Fruit fly (Drosophila melanogaster) whole organism, embryonic: ENCODE measurements around the gene mRpL51.

Experiments used
- ATbp ChIP-seq: fragments of 200-800 bp; sonication (Bioruptor generic); optimal IDR thresholded peaks from 2 replicates; lab custom pipeline; 2017; ENCODE audit warnings: missing biosample characterization, mild to moderate bottlenecking, missing genetic modification characterization, missing genetic modification reagents
- Antp ChIP-seq: fragments of 200-800 bp; sonication (Bioruptor generic); optimal IDR thresholded peaks from 3 replicates; lab custom pipeline; 2016; ENCODE audit warnings: missing biosample characterization, missing genetic modification characterization
- Blimp-1 ChIP-seq: fragments of 200-800 bp; sonication (Bioruptor generic); optimal IDR thresholded peaks from 3 replicates; lab custom pipeline; 2018; ENCODE audit warnings: missing biosample characterization, missing genetic modification characterization, mild to moderate bottlenecking, moderate library complexity, missing genetic modification reagents
- CG10267 ChIP-seq: fragments of 200-800 bp; sonication (Bioruptor generic); optimal IDR thresholded peaks from 2 replicates; lab custom pipeline; 2018; ENCODE audit warnings: missing biosample characterization, mild to moderate bottlenecking, missing genetic modification characterization, moderate library complexity
- CG10959 ChIP-seq: fragments of 200-800 bp; sonication (Bioruptor generic); IDR thresholded peaks from 2 replicates; pipeline ENCODE4 v1.3.6; 2022; ENCODE audit warnings: missing biosample characterization, missing genetic modification characterization
- CG10979 ChIP-seq: fragments of 200-800 bp; sonication (Bioruptor generic); optimal IDR thresholded peaks from 2 replicates; lab custom pipeline; 2018; ENCODE audit warnings: missing biosample characterization, mild to moderate bottlenecking, missing genetic modification characterization, moderate library complexity
- CG11723 ChIP-seq: fragments of 200-800 bp; sonication (Bioruptor generic); optimal IDR thresholded peaks from 2 replicates; lab custom pipeline; 2017; ENCODE audit warnings: missing biosample characterization, mild to moderate bottlenecking, missing genetic modification characterization
- CG12236 ChIP-seq: fragments of 200-800 bp; sonication (Bioruptor generic); optimal IDR thresholded peaks from 2 replicates; lab custom pipeline; 2016; ENCODE audit warnings: missing biosample characterization, missing genetic modification characterization
- CG14667 ChIP-seq: fragments of 200-800 bp; sonication (Bioruptor generic); IDR thresholded peaks from 2 replicates; pipeline ENCODE4 v1.3.6; 2022; ENCODE audit warnings: missing biosample characterization, missing genetic modification characterization
- CG14860 ChIP-seq: fragments of 200-800 bp; sonication (Bioruptor generic); IDR thresholded peaks from 3 replicates; pipeline ENCODE4 v1.3.6; 2022; ENCODE audit warnings: missing biosample characterization, missing genetic modification characterization; ENCODE audit not compliant: partially characterized antibody
- CG15696 ChIP-seq: fragments of 200-800 bp; sonication (Bioruptor generic); optimal IDR thresholded peaks from 2 replicates; lab custom pipeline; 2019; ENCODE audit warnings: missing biosample characterization, mild to moderate bottlenecking, missing genetic modification characterization, moderate library complexity
- CG16779 ChIP-seq: fragments of 200-800 bp; sonication (Bioruptor generic); IDR thresholded peaks from 2 replicates; pipeline ENCODE4 v1.3.6; 2022; ENCODE audit warnings: missing biosample characterization, missing genetic modification characterization
- CG17328 ChIP-seq: fragments of 200-800 bp; sonication (Bioruptor generic); IDR thresholded peaks from 2 replicates; pipeline ENCODE4 v1.3.6; 2022; ENCODE audit warnings: missing biosample characterization, missing genetic modification characterization
- CG17802 ChIP-seq: fragments of 200-800 bp; sonication (Bioruptor generic); optimal IDR thresholded peaks from 2 replicates; lab custom pipeline; 2018; ENCODE audit warnings: missing biosample characterization, mild to moderate bottlenecking, missing genetic modification characterization, moderate library complexity
- CG18011 ChIP-seq: fragments of 200-800 bp; sonication (Bioruptor generic); optimal IDR thresholded peaks from 2 replicates; lab custom pipeline; 2017; ENCODE audit warnings: missing biosample characterization, missing genetic modification characterization, mild to moderate bottlenecking, moderate library complexity, missing genotype
- CG2120 ChIP-seq: fragments of 200-800 bp; sonication (Bioruptor generic); optimal IDR thresholded peaks from 3 replicates; lab custom pipeline; 2016; ENCODE audit warnings: missing biosample characterization, missing genetic modification characterization
- CG3281 ChIP-seq: fragments of 200-800 bp; sonication (Bioruptor generic); optimal IDR thresholded peaks from 3 replicates; lab custom pipeline; 2017; ENCODE audit warnings: missing biosample characterization, mild to moderate bottlenecking, missing genetic modification characterization
- CG4730 ChIP-seq: fragments of 200-800 bp; sonication (Bioruptor generic); IDR thresholded peaks from 2 replicates; pipeline ENCODE4 v1.3.6; 2022; ENCODE audit warnings: missing biosample characterization, missing genetic modification characterization
- CG6272 ChIP-seq: fragments of 200-800 bp; sonication (Bioruptor generic); IDR thresholded peaks from 2 replicates; pipeline ENCODE4 v1.3.6; 2022; ENCODE audit warnings: missing biosample characterization, missing genetic modification characterization
- CG7372 ChIP-seq: fragments of 200-800 bp; sonication (Bioruptor generic); IDR thresholded peaks from 2 replicates; pipeline ENCODE4 v1.3.6; 2022; ENCODE audit warnings: missing biosample characterization, missing genetic modification characterization
- CG8924 ChIP-seq: fragments of 200-800 bp; optimal IDR thresholded peaks from 3 replicates; lab custom pipeline; 2019; ENCODE audit warnings: missing biosample characterization, mild to moderate bottlenecking, missing genetic modification characterization, moderate library complexity
- CG9797 ChIP-seq: fragments of 200-800 bp; sonication (Bioruptor generic); optimal IDR thresholded peaks from 3 replicates; lab custom pipeline; 2018; ENCODE audit warnings: missing biosample characterization, mild to moderate bottlenecking, missing genetic modification characterization
- CrebB ChIP-seq: fragments of 200-800 bp; sonication (Bioruptor generic); optimal IDR thresholded peaks from 3 replicates; lab custom pipeline; 2018; ENCODE audit warnings: missing biosample characterization, mild to moderate bottlenecking, missing genetic modification characterization
- Fer2 ChIP-seq: fragments of 200-800 bp; sonication (Bioruptor generic); optimal IDR thresholded peaks from 2 replicates; lab custom pipeline; 2018; ENCODE audit warnings: missing biosample characterization, mild to moderate bottlenecking, missing genetic modification characterization, moderate library complexity
- Hey ChIP-seq: fragments of 200-800 bp; sonication (Bioruptor generic); optimal IDR thresholded peaks from 3 replicates; lab custom pipeline; 2018; ENCODE audit warnings: missing biosample characterization, mild to moderate bottlenecking, missing genetic modification characterization
- Hsf ChIP-seq: fragments of 200-800 bp; sonication (Bioruptor generic); optimal IDR thresholded peaks from 3 replicates; lab custom pipeline; 2016; ENCODE audit warnings: missing biosample characterization, missing genetic modification characterization
- NC2α ChIP-seq: fragments of 200-800 bp; sonication (Bioruptor generic); optimal IDR thresholded peaks from 2 replicates; lab custom pipeline; 2016; ENCODE audit warnings: missing biosample characterization, missing genetic modification characterization
- Nf-YC ChIP-seq: fragments of 200-800 bp; optimal IDR thresholded peaks from 3 replicates; lab custom pipeline; 2019; ENCODE audit warnings: missing biosample characterization, mild to moderate bottlenecking, missing genetic modification characterization, moderate library complexity
- NfI ChIP-seq: fragments of 200-800 bp; sonication (Bioruptor generic); optimal IDR thresholded peaks from 3 replicates; lab custom pipeline; 2018; ENCODE audit warnings: missing biosample characterization, mild to moderate bottlenecking, missing genetic modification characterization, moderate library complexity
- Oli ChIP-seq: fragments of 200-800 bp; sonication (Bioruptor generic); optimal IDR thresholded peaks from 2 replicates; lab custom pipeline; 2018; ENCODE audit warnings: missing biosample characterization, mild to moderate bottlenecking, missing genetic modification characterization, moderate library complexity
- PHDP ChIP-seq: fragments of 200-800 bp; sonication (Bioruptor generic); optimal IDR thresholded peaks from 3 replicates; lab custom pipeline; 2018; ENCODE audit warnings: missing biosample characterization, mild to moderate bottlenecking, missing genetic modification characterization, moderate library complexity
- Scr ChIP-seq: fragments of 200-800 bp; sonication (Bioruptor generic); IDR thresholded peaks from 2 replicates; pipeline ENCODE4 v1.3.6; 2022; ENCODE audit warnings: missing biosample characterization, missing genetic modification characterization; ENCODE audit not compliant: partially characterized antibody
- Xrp1 ChIP-seq: fragments of 200-800 bp; sonication (Bioruptor generic); IDR thresholded peaks from 2 replicates; pipeline ENCODE4 v1.3.6; 2022; ENCODE audit warnings: missing biosample characterization, missing genetic modification characterization
- ac ChIP-seq: fragments of 200-800 bp; sonication (Bioruptor generic); optimal IDR thresholded peaks from 3 replicates; lab custom pipeline; 2017; ENCODE audit warnings: missing biosample characterization, mild to moderate bottlenecking, missing genetic modification characterization
- az2 ChIP-seq: fragments of 200-800 bp; sonication (Bioruptor generic); optimal IDR thresholded peaks from 3 replicates; lab custom pipeline; 2016; ENCODE audit warnings: missing biosample characterization, missing genetic modification characterization
- fd64A ChIP-seq: fragments of 200-800 bp; sonication (Bioruptor generic); optimal IDR thresholded peaks from 3 replicates; lab custom pipeline; 2018; ENCODE audit warnings: missing biosample characterization, mild to moderate bottlenecking, missing genetic modification characterization
- hkb ChIP-seq, 2 experiments: fragments of 200-800 bp in 1 of 2; fragments of >200 bp in 1 of 2; sonication (Bioruptor generic) in 1 of 2; IDR thresholded peaks in 1 of 2; optimal IDR thresholded peaks in 1 of 2; 2 replicates each; pipeline versions ENCODE4 v1.3.6 to Lab custom; 2017 to 2022; ENCODE audit warnings: missing biosample characterization in 1 of 2, missing genetic modification characterization in 1 of 2
- ken ChIP-seq: fragments of 200-800 bp; sonication (Bioruptor generic); IDR thresholded peaks from 3 replicates; pipeline ENCODE4 v1.3.6; 2022; ENCODE audit warnings: missing biosample characterization, missing genetic modification characterization
- lab ChIP-seq: fragments of 200-800 bp; sonication (Bioruptor generic); optimal IDR thresholded peaks from 3 replicates; lab custom pipeline; 2017; ENCODE audit warnings: missing biosample characterization, missing genetic modification characterization, mild to moderate bottlenecking, moderate library complexity, missing genetic modification reagents
- luna ChIP-seq: fragments of 200-800 bp; sonication (Bioruptor generic); optimal IDR thresholded peaks from 2 replicates; lab custom pipeline; 2016; ENCODE audit warnings: missing biosample characterization, missing genetic modification characterization
- maf-S ChIP-seq: fragments of 200-800 bp; sonication (Bioruptor generic); optimal IDR thresholded peaks from 2 replicates; lab custom pipeline; 2016; ENCODE audit warnings: missing biosample characterization, missing genetic modification characterization
- oc ChIP-seq: fragments of 200-800 bp; sonication (Bioruptor generic); optimal IDR thresholded peaks from 2 replicates; lab custom pipeline; 2018; ENCODE audit warnings: missing biosample characterization, mild to moderate bottlenecking, missing genetic modification characterization, moderate library complexity
- odd ChIP-seq: fragments of 200-800 bp; sonication (Bioruptor generic); optimal IDR thresholded peaks from 2 replicates; lab custom pipeline; 2017; ENCODE audit warnings: missing biosample characterization, mild to moderate bottlenecking, missing genetic modification characterization
- pan ChIP-seq, 4 experiments: fragments of >200 bp in 3 of 4; fragments of 200-800 bp in 1 of 4; sonication (Bioruptor generic) in 1 of 4; optimal IDR thresholded peaks in 3 of 4; IDR thresholded peaks in 1 of 4; 2 replicates each; pipeline versions ENCODE4 v1.3.6 to Lab custom; 2017 to 2022; ENCODE audit warnings: missing biosample characterization in 2 of 4, missing genetic modification characterization in 2 of 4, mixed read lengths in 1 of 4
- pb ChIP-seq: fragments of 200-800 bp; sonication (Bioruptor generic); optimal IDR thresholded peaks from 3 replicates; lab custom pipeline; 2016; ENCODE audit warnings: missing biosample characterization, missing genetic modification characterization
- pzg ChIP-seq: fragments of 200-800 bp; sonication (Bioruptor generic); optimal IDR thresholded peaks from 3 replicates; lab custom pipeline; 2018; ENCODE audit warnings: missing biosample characterization, mild to moderate bottlenecking, missing genetic modification characterization, moderate library complexity
- row ChIP-seq: fragments of 200-800 bp; sonication (Bioruptor generic); IDR thresholded peaks from 3 replicates; pipeline ENCODE4 v1.3.6; 2022; ENCODE audit warnings: missing biosample characterization, missing genetic modification characterization
- sima ChIP-seq: fragments of 200-800 bp; sonication (Bioruptor generic); optimal IDR thresholded peaks from 2 replicates; lab custom pipeline; 2016; ENCODE audit warnings: missing biosample characterization, missing genetic modification characterization
- tap ChIP-seq: fragments of 200-800 bp; optimal IDR thresholded peaks from 3 replicates; lab custom pipeline; 2019; ENCODE audit warnings: missing biosample characterization, mild to moderate bottlenecking, missing genetic modification characterization, moderate library complexity
- zf30C ChIP-seq: fragments of 200-800 bp; sonication (Bioruptor generic); optimal IDR thresholded peaks from 3 replicates; lab custom pipeline; 2018; ENCODE audit warnings: missing biosample characterization, mild to moderate bottlenecking, missing genetic modification characterization

mRpL51 gene

dm6 chr2L:8473448-8473847, 43.7 kb downstream of the mRpL51 start (continued):
- TF ChIP-seq PHDP (tag; lab: Kevin White, UChicago) = no peak
- peak; percentile 23 for TF ChIP-seq Hsf
- TF ChIP-seq Fer2 = no peak
- TF ChIP-seq maf-S (GFP tag; lab: Kevin White, UChicago) = peak; percentile 6
- peak; percentile 45 for TF ChIP-seq CG3281 (GFP tag; lab: Kevin White, UChicago)
- no peak for TF ChIP-seq pan (optimal IDR thresholded peaks at IDR 0.05; lab: Kevin White, UChicago)
- TF ChIP-seq pan (GFP tag; optimal IDR thresholded peaks at IDR 0.05 in 1 of 2, IDR thresholded peaks at IDR 0.05 in 1 of 2) = peak in 1 of 2 experiments; percentile 77
- peak; percentile 19 for TF ChIP-seq CG2120 (GFP tag; lab: Kevin White, UChicago)
- TF ChIP-seq CG17802 (tag; lab: Kevin White, UChicago) = peak; percentile 46
- no peak for TF ChIP-seq fd64A (GFP tag; lab: Kevin White, UChicago)
- peak; percentile 75 for TF ChIP-seq Blimp-1 (GFP tag; lab: Kevin White, UChicago)
- TF ChIP-seq zf30C (GFP tag; lab: Kevin White, UChicago) = no peak
- TF ChIP-seq pb = no peak
- peak; percentile 26 for TF ChIP-seq ATbp (GFP tag; lab: Kevin White, UChicago)
- TF ChIP-seq CG7372 (GFP tag; lab: Robert Waterston, UW) = no peak; the same call in 1 of the 2 replicates
- no peak for TF ChIP-seq Antp
- TF ChIP-seq CG8924 (tag; lab: Kevin White, UChicago) = peak; percentile 22
- TF ChIP-seq Oli (tag; lab: Kevin White, UChicago) = peak; percentile 54
- no peak for TF ChIP-seq CG10959 (GFP tag; lab: Robert Waterston, UW)
- no peak for TF ChIP-seq sima (GFP tag; lab: Kevin White, UChicago)
- no peak for TF ChIP-seq CG12236 (GFP tag; lab: Kevin White, UChicago)
- TF ChIP-seq CG15696 = no peak
- peak; percentile 25 for TF ChIP-seq CG11723 (GFP tag; lab: Kevin White, UChicago)
- peak; percentile 71 for TF ChIP-seq CG17328 (GFP tag; lab: Robert Waterston, UW)
- peak; percentile 57 for TF ChIP-seq CG6272 (GFP tag; lab: Robert Waterston, UW)
- TF ChIP-seq CrebB (tag; lab: Kevin White, UChicago) = no peak
- TF ChIP-seq CG4730 (GFP tag; lab: Robert Waterston, UW) = no peak
- no peak for TF ChIP-seq pzg
- TF ChIP-seq CG18011 (GFP tag; lab: Kevin White, UChicago) = no peak
- TF ChIP-seq CG10267 (tag; lab: Kevin White, UChicago) = peak; percentile 47
- peak; percentile 81 for TF ChIP-seq Xrp1 (GFP tag; lab: Robert Waterston, UW)
- TF ChIP-seq Hey (tag; lab: Kevin White, UChicago) = no peak
- no peak for TF ChIP-seq Scr (GFP tag; lab: Robert Waterston, UW)
- TF ChIP-seq NC2α (GFP tag; lab: Kevin White, UChicago) = no peak
- peak; percentile 66 for TF ChIP-seq CG10979
- TF ChIP-seq odd (GFP tag; lab: Kevin White, UChicago) = no peak
- peak; percentile 76 for TF ChIP-seq lab (GFP tag; lab: Kevin White, UChicago)
- TF ChIP-seq CG16779 (GFP tag; lab: Robert Waterston, UW) = no peak
- no peak for TF ChIP-seq CG14860
- TF ChIP-seq oc (tag; lab: Kevin White, UChicago) = peak; percentile 10
- TF ChIP-seq ac (GFP tag; lab: Kevin White, UChicago) = no peak
- peak; percentile 61 for TF ChIP-seq CG14667 (GFP tag; lab: Robert Waterston, UW)
- TF ChIP-seq hkb (optimal IDR thresholded peaks at IDR 0.05; lab: Kevin White, UChicago) = no peak
- TF ChIP-seq hkb (GFP tag; IDR thresholded peaks at IDR 0.05; lab: Robert Waterston, UW) = peak; percentile 60
- no peak for TF ChIP-seq Nf-YC
- peak; percentile 15 for TF ChIP-seq tap
- no peak for TF ChIP-seq luna (GFP tag; lab: Kevin White, UChicago)
- TF ChIP-seq ken (GFP tag; lab: Robert Waterston, UW) = peak; percentile 78; the same call in 2 of the 3 replicates
- TF ChIP-seq CG9797 = no peak
- TF ChIP-seq row (GFP tag; lab: Robert Waterston, UW) = peak; percentile 71
- no peak for TF ChIP-seq NfI
- TF ChIP-seq az2 = peak; percentile 21
